Fruit fly (Drosophila melanogaster): Measurements from ENCODE around the gene RabGGTb.

The RabGGTb gene

DNA sequence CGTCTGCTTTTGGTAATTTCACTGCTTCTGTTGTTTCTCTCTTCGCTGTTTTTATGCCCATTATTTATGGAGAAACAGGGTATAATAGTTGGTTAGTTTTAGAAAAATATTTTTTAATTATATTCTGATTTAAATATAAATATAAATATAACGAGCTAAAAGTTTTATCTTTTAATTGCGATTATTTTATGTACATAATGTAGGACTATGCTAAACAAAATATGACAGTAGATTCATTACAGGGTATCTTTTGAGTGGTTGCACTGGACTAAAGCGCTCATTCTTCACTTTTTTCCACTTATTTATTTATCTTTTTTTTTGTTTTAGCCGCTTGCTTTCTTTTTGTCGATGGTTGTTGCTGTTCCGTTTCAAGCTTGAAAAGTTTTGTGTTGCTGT, 26.1 kb downstream of the RabGGTb start (continued):
- TF ChIP-seq topi (GFP tag; optimal IDR thresholded peaks at IDR 0.05) = peak; percentile 58
- TF ChIP-seq svp (GFP tag) = peak; percentile 72
- peak; percentile 81 for TF ChIP-seq achi (GFP tag; optimal IDR thresholded peaks at IDR 0.05)
- TF ChIP-seq CG6808 (GFP tag; optimal IDR thresholded peaks at IDR 0.05) = no peak
- peak; percentile 12 for TF ChIP-seq dac (GFP tag; optimal IDR thresholded peaks at IDR 0.05)
- TF ChIP-seq fd59A (GFP tag; optimal IDR thresholded peaks at IDR 0.05) = no peak
- TF ChIP-seq dsx (GFP tag; optimal IDR thresholded peaks at IDR 0.05; ENCODE audit: poor library complexity, severe bottlenecking) = peak; percentile 45
- TF ChIP-seq Eip93F (GFP tag; optimal IDR thresholded peaks at IDR 0.05) = peak; percentile 25
- TF ChIP-seq spab (GFP tag; optimal IDR thresholded peaks at IDR 0.05) = peak; percentile 41
- TF ChIP-seq CG32006 (GFP tag; optimal IDR thresholded peaks at IDR 0.05) = peak; percentile 79
- TF ChIP-seq CG8319 (GFP tag; optimal IDR thresholded peaks at IDR 0.05) = peak; percentile 40
- peak; percentile 81 for TF ChIP-seq CG34406 (GFP tag; optimal IDR thresholded peaks at IDR 0.05)
- TF ChIP-seq CG6163 (GFP tag; IDR thresholded peaks at IDR 0.05) = peak; percentile 43; the same call in 2 of the 3 replicates
- TF ChIP-seq CG11902 (GFP tag; optimal IDR thresholded peaks at IDR 0.05) = peak; percentile 43

DNA sequence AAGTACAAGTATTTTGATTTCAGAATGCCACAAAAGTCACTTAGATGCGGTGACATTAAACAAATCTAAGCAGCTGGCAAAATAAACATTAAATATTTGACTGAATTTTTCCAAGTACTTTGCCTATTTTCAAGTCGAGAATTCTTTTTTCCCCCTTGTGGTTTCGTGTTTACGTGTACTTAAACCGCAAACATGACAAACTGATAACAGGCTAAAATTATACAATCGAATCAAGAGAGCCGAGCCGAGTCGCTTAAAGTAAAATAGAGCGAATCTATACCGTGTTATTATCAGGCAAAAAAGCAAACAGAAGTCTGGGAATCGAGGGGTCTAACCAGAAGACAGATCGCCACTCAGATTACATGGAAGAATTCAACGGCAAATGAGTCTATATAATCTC, 27.2 kb downstream of the RabGGTb start:
- TF ChIP-seq Eip78C (GFP tag) (peak; percentile 12), Gug (GFP tag; IDR thresholded peaks at IDR 0.05) (no peak), fd85E (GFP tag; optimal IDR thresholded peaks at IDR 0.05) (no peak), dac (GFP tag; optimal IDR thresholded peaks at IDR 0.05) (no peak), CG9139 (GFP tag; optimal IDR thresholded peaks at IDR 0.05) (no peak), Ets96B (tag; optimal IDR thresholded peaks at IDR 0.05) (no peak), Lpt (GFP tag; optimal IDR thresholded peaks at IDR 0.05) (no peak), CG6792 (GFP tag; optimal IDR thresholded peaks at IDR 0.05) (no peak), fkh (GFP tag; optimal IDR thresholded peaks at IDR 0.05) (peak; percentile 74), eg (GFP tag; IDR thresholded peaks at IDR 0.05) (0 out of 3 replicates have a peak, but pooled peaks have one; percentile 25), CG10669 (GFP tag; optimal IDR thresholded peaks at IDR 0.05) (no peak), CG32006 (GFP tag; optimal IDR thresholded peaks at IDR 0.05) (no peak), net (GFP tag; optimal IDR thresholded peaks at IDR 0.05) (no peak), CG31627 (GFP tag; optimal IDR thresholded peaks at IDR 0.05) (no peak), Hr4 (GFP tag; optimal IDR thresholded peaks at IDR 0.05) (no peak), CG1621 (tag; optimal IDR thresholded peaks at IDR 0.05) (no peak), esn (GFP tag; optimal IDR thresholded peaks at IDR 0.05) (no peak), Eip75B (GFP tag; optimal IDR thresholded peaks at IDR 0.05) (no peak), vri (GFP tag; optimal IDR thresholded peaks at IDR 0.05) (peak; percentile 59), achi (GFP tag; optimal IDR thresholded peaks at IDR 0.05) (no peak), CG6808 (GFP tag; optimal IDR thresholded peaks at IDR 0.05) (no peak), CG15336 (GFP tag; IDR thresholded peaks at IDR 0.05) (no peak), CG8319 (GFP tag; optimal IDR thresholded peaks at IDR 0.05) (no peak), topi (GFP tag; optimal IDR thresholded peaks at IDR 0.05) (no peak), Met (GFP tag; optimal IDR thresholded peaks at IDR 0.05) (no peak), dsx (GFP tag; optimal IDR thresholded peaks at IDR 0.05; ENCODE audit: poor library complexity, severe bottlenecking) (no peak), spab (GFP tag; optimal IDR thresholded peaks at IDR 0.05) (no peak), Blimp-1 (GFP tag; optimal IDR thresholded peaks at IDR 0.05) (no peak)

DNA sequence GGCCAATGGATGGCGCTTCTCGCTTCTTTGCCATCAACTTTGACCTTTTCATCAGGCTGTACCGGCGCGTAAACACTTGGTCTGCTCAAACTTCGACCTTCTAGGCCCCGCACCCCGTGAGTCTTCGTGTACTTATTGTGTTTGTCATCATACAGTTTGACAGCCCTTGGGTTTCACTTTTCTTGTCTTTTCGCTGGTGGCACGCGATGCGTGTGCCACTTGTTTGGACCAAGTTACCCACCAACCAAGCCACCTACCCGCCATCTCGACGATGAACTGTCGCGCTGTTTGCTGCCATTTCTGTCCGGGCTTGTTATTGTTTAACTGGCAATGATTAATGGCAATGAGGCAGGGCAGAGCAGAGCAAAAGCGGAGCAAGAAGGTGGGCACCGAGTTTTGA, 28.9 kb downstream of the RabGGTb start:
- peak; percentile 23 for TF ChIP-seq fkh (GFP tag; optimal IDR thresholded peaks at IDR 0.05)
- TF ChIP-seq ss (GFP tag; optimal IDR thresholded peaks at IDR 0.05) = peak in 1 of 2 experiments; percentile 78
- no peak for TF ChIP-seq acj6 (GFP tag; optimal IDR thresholded peaks at IDR 0.05)

All from whole organism, prepupa.